Worm (Caenorhabditis elegans) whole organism, young adult: ENCODE results near the gene srg-7.

Experiments
- B0261.1 ChIP-seq: sonication (generic microtip); optimal IDR thresholded peaks from 2 replicates; lab custom pipeline; 2016; ENCODE audit warnings: mild to moderate bottlenecking, missing genetic modification characterization, moderate library complexity, missing compliant biosample characterization
- F49E8.2 ChIP-seq: sonication (generic microtip); optimal IDR thresholded peaks from 3 replicates; lab custom pipeline; 2017; ENCODE audit warnings: missing genetic modification characterization, mild to moderate bottlenecking, missing compliant biosample characterization, antibody characterized with exemption, moderate library complexity; ENCODE audit not compliant: insufficient read depth
- Y56A3A.18 ChIP-seq: fragments of 200-800 bp; sonication (Bioruptor generic); IDR thresholded peaks from 2 replicates; pipeline ENCODE4 v1.3.6; 2022; ENCODE audit warnings: missing genetic modification reagents, missing genetic modification characterization, missing compliant biosample characterization
- ccch-3 ChIP-seq: fragments of 200-800 bp; sonication (Bioruptor generic); optimal IDR thresholded peaks from 2 replicates; lab custom pipeline; 2018; ENCODE audit warnings: mild to moderate bottlenecking, missing genetic modification characterization, missing compliant biosample characterization
- ets-4 ChIP-seq: fragments of 200-800 bp; sonication (Bioruptor generic); optimal IDR thresholded peaks from 2 replicates; lab custom pipeline; 2018; ENCODE audit warnings: mild to moderate bottlenecking, missing genetic modification characterization, missing compliant biosample characterization
- madf-3 ChIP-seq: fragments of 200-800 bp; sonication (Bioruptor generic); IDR thresholded peaks from 2 replicates; pipeline ENCODE4 v1.3.6; 2022; ENCODE audit warnings: missing genetic modification reagents, missing genetic modification characterization, missing compliant biosample characterization
- nhr-80 ChIP-seq: sonication (generic microtip); optimal IDR thresholded peaks from 2 replicates; lab custom pipeline; 2016; ENCODE audit warnings: missing genetic modification characterization, missing compliant biosample characterization
- pha-4 ChIP-seq: fragments of 150-350 bp; sonication (generic microtip); optimal IDR thresholded peaks from 2 replicates; lab custom pipeline; 2014; ENCODE audit warnings: missing biosample characterization, missing genetic modification reagents, missing genetic modification characterization
- snpc-1.3 ChIP-seq: sonication (generic microtip); optimal IDR thresholded peaks from 2 replicates; lab custom pipeline; 2017; ENCODE audit warnings: missing genetic modification characterization, mild to moderate bottlenecking, missing compliant biosample characterization, antibody characterized with exemption, moderate library complexity, missing genotype, missing genetic modification reagents; ENCODE audit not compliant: insufficient read depth
- snpc-4 ChIP-seq, 5 experiments: fragments of 150-350 bp in 1 of 5; sonication (generic microtip) in 4 of 5; optimal IDR thresholded peaks; 2 replicates each; lab custom pipeline; 2014 to 2018; ENCODE audit warnings: missing genetic modification characterization in 5 of 5, missing biosample characterization in 3 of 5, antibody characterized with exemption in 2 of 5, mild to moderate bottlenecking in 2 of 5, missing compliant biosample characterization in 2 of 5, missing genotype in 2 of 5, moderate library complexity in 2 of 5, missing genetic modification reagents in 1 of 5
- tlf-1 ChIP-seq: fragments of 200-800 bp; sonication (Bioruptor generic); optimal IDR thresholded peaks from 2 replicates; lab custom pipeline; 2018; ENCODE audit warnings: mild to moderate bottlenecking, missing genetic modification characterization, missing compliant biosample characterization
- unc-62 ChIP-seq: fragments of 150-350 bp; optimal IDR thresholded peaks from 2 replicates; lab custom pipeline; 2014; ENCODE audit warnings: missing biosample characterization, missing genetic modification reagents, missing genetic modification characterization

DNA sequence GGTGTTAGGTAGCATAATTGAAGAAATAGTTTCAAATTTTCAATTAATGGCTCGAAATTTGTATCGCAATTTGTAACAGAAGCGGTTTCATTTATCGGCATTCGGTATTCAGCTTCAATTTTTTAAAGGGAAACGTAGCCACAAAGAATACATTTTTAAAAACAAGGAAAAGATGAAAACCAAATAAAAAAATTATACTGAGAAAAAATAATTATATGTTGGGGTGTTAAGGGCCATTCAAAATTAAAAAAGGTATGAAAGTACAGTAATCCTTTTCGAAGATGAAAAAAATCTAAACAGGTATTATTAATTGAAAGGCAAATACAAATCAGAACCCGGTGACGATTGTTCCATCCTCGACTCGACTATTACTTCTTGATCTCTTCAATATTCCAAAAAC lies 9.7 kb downstream of the srg-7 start, which contains the start of gene srg-1:
- no peak for TF ChIP-seq snpc-1.3 (tag; lab: Kevin White, UChicago)
- TF ChIP-seq Y56A3A.18 (GFP tag; lab: Robert Waterston, UW) = no peak
- no peak for TF ChIP-seq nhr-80
- no peak for TF ChIP-seq unc-62 (GFP tag; lab: Kevin White, UChicago)
- no peak for TF ChIP-seq ccch-3 (GFP tag; lab: Kevin White, UChicago)
- TF ChIP-seq snpc-4 (GFP tag; optimal IDR thresholded peaks at IDR 0.05; lab: Kevin White, UChicago) = no peak
- no peak for TF ChIP-seq snpc-4 (tag; optimal IDR thresholded peaks at IDR 0.05; lab: Kevin White, UChicago)
- TF ChIP-seq B0261.1 (tag; lab: Kevin White, UChicago) = no peak
- TF ChIP-seq ets-4 = no peak
- no peak for TF ChIP-seq tlf-1 (GFP tag; lab: Kevin White, UChicago)
- TF ChIP-seq F49E8.2 (tag; lab: Kevin White, UChicago) = no peak
- TF ChIP-seq madf-3 (GFP tag; lab: Robert Waterston, UW) = no peak
- no peak for TF ChIP-seq pha-4
